Fruit fly (Drosophila melanogaster): ENCODE measurements around the gene Pex23.

The Pex23 gene

DNA sequence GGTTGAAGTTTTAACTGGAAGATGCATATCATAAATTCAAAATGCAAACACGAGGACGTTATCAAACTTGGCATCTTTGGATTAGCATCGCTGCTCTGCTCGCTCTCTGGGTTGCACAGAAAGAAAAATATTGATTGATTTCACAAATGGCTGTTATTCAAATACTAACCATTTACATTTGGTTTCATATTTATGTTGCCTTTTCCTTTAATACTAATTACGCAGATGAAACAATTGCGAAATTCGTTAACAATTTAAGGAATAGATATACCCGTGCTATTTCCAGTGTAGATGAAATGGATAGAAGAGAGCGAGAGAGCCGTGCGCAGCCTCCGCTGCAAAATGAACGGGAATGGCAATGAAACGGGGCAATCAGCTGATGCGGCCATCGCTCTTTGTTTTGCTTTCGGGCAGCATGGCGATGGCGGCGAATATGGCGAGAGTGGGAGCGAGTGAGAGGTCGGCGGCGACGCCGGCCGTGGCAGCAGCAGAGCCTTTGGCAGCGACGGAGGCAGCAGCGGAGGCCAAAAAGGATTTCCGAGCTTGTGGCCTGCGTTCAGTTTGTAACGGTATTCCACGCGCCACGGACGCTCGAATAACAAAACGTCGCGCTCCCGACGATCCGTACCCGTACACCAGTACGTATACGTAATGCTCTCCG lies 54.3 kb downstream of the Pex23 start, which contains the start of gene rdgC (continued):
- peak; percentile 94 for TF ChIP-seq Oaz (GFP tag; IDR thresholded peaks at IDR 0.05)
- TF ChIP-seq CG6654 (GFP tag; optimal IDR thresholded peaks at IDR 0.05) = peak; percentile 75
- peak; percentile 95 for TF ChIP-seq H15 (GFP tag; IDR thresholded peaks at IDR 0.05)
- peak; percentile 96 for TF ChIP-seq ara (GFP tag; IDR thresholded peaks at IDR 0.05)
- TF ChIP-seq CG33213 (GFP tag; optimal IDR thresholded peaks at IDR 0.05) = peak; percentile 94
- TF ChIP-seq CG8765 (GFP tag; IDR thresholded peaks at IDR 0.05) = peak; percentile 62; the same call in 1 of the 2 replicates
- peak; percentile 93 for TF ChIP-seq chm (GFP tag; IDR thresholded peaks at IDR 0.05)
- peak; percentile 91 for TF ChIP-seq CG12155 (GFP tag; optimal IDR thresholded peaks at IDR 0.05)
- TF ChIP-seq salm (tag; optimal IDR thresholded peaks at IDR 0.05) = peak; percentile 95
- TF ChIP-seq danr (GFP tag; IDR thresholded peaks at IDR 0.05) = peak; percentile 88
- TF ChIP-seq CG10274 (GFP tag; optimal IDR thresholded peaks at IDR 0.05) = peak; percentile 83
- peak; percentile 97 for TF ChIP-seq Atf6 (GFP tag; IDR thresholded peaks at IDR 0.05)
- peak; percentile 96 for TF ChIP-seq tgo (GFP tag; IDR thresholded peaks at IDR 0.05)
- peak; percentile 95 for TF ChIP-seq nau (GFP tag; optimal IDR thresholded peaks at IDR 0.05)
- no peak for TF ChIP-seq D (optimal IDR thresholded peaks at IDR 0.05)
- peak; percentile 92 for TF ChIP-seq D (GFP tag; optimal IDR thresholded peaks at IDR 0.05)
- peak; percentile 82 for TF ChIP-seq CG10959 (GFP tag; IDR thresholded peaks at IDR 0.05)
- peak; percentile 91 for TF ChIP-seq tx (GFP tag; optimal IDR thresholded peaks at IDR 0.05)
- TF ChIP-seq CG32772 (GFP tag; IDR thresholded peaks at IDR 0.05) = peak; percentile 95
- peak; percentile 93 for TF ChIP-seq CG3726 (GFP tag; IDR thresholded peaks at IDR 0.05)
- TF ChIP-seq CG17829 (tag; optimal IDR thresholded peaks at IDR 0.05) = peak; percentile 95
- peak; percentile 80 for TF ChIP-seq Nf-YB (GFP tag; optimal IDR thresholded peaks at IDR 0.05)
- peak; percentile 97 for TF ChIP-seq fd96Cb (tag; optimal IDR thresholded peaks at IDR 0.05)
- TF ChIP-seq gcm (GFP tag; optimal IDR thresholded peaks at IDR 0.05) = peak; percentile 93
- TF ChIP-seq tin (GFP tag; optimal IDR thresholded peaks at IDR 0.05) = peak; percentile 94
- peak; percentile 96 for TF ChIP-seq caup (GFP tag; optimal IDR thresholded peaks at IDR 0.05; ENCODE audit: severe bottlenecking)
- peak; percentile 89 for TF ChIP-seq Atf3 (GFP tag; optimal IDR thresholded peaks at IDR 0.05)
- peak; percentile 78 for TF ChIP-seq aop (GFP tag; IDR thresholded peaks at IDR 0.05)
- peak; percentile 81 for TF ChIP-seq CG18011 (GFP tag; optimal IDR thresholded peaks at IDR 0.05)
- peak in 1 of 3 experiments; percentile 40 for TF ChIP-seq lola (GFP tag; optimal IDR thresholded peaks at IDR 0.05)
- TF ChIP-seq Sin3A (optimal IDR thresholded peaks at IDR 0.05) = no peak
- TF ChIP-seq Eip74EF (GFP tag; optimal IDR thresholded peaks at IDR 0.05) = peak in 1 of 2 experiments; percentile 96
- no peak for TF ChIP-seq HLHmδ (GFP tag; optimal IDR thresholded peaks at IDR 0.05)
- peak; percentile 96 for TF ChIP-seq CG12391 (tag; optimal IDR thresholded peaks at IDR 0.05)
- peak; percentile 77 for TF ChIP-seq dimm (GFP tag; IDR thresholded peaks at IDR 0.05)
- peak; percentile 85 for TF ChIP-seq CG3407 (GFP tag; optimal IDR thresholded peaks at IDR 0.05)
- TF ChIP-seq Dek (tag; optimal IDR thresholded peaks at IDR 0.05) = peak; percentile 94
- TF ChIP-seq gem (tag; optimal IDR thresholded peaks at IDR 0.05) = peak; percentile 97
- peak; percentile 91 for TF ChIP-seq esg (GFP tag; conservative IDR thresholded peaks at IDR 0.05)
- TF ChIP-seq fu2 (GFP tag; optimal IDR thresholded peaks at IDR 0.05) = peak; percentile 95
- TF ChIP-seq fru (optimal IDR thresholded peaks at IDR 0.05) = no peak
- peak; percentile 71 for TF ChIP-seq bigmax (GFP tag; optimal IDR thresholded peaks at IDR 0.05)
- TF ChIP-seq CG11696 (GFP tag; IDR thresholded peaks at IDR 0.05) = peak; percentile 86
- TF ChIP-seq ham (GFP tag; IDR thresholded peaks at IDR 0.05) = peak; percentile 85
- TF ChIP-seq Dll (GFP tag; IDR thresholded peaks at IDR 0.05; ENCODE audit: partially characterized antibody) = no peak
- TF ChIP-seq btn (GFP tag; optimal IDR thresholded peaks at IDR 0.05) = peak; percentile 95
- peak; percentile 96 for TF ChIP-seq CG8924 (tag; optimal IDR thresholded peaks at IDR 0.05)
- no peak for TF ChIP-seq CG7745 (tag; optimal IDR thresholded peaks at IDR 0.05)
- TF ChIP-seq NC2α (GFP tag; optimal IDR thresholded peaks at IDR 0.05) = peak; percentile 87
- peak; percentile 92 for TF ChIP-seq CG8944 (GFP tag; optimal IDR thresholded peaks at IDR 0.05)
